Fruit fly (Drosophila melanogaster) whole organism, pupa: Measurements from ENCODE around the gene nxf2.

Experiments
- CG10348 ChIP-seq: fragments of 200-800 bp; sonication (Bioruptor generic); IDR thresholded peaks from 2 replicates; pipeline ENCODE4 v1.3.6; 2022; ENCODE audit warnings: missing biosample characterization, missing genetic modification characterization
- CG12605 ChIP-seq: fragments of 200-800 bp; sonication (Bioruptor generic); IDR thresholded peaks from 2 replicates; pipeline ENCODE4 v1.3.6; 2022; ENCODE audit warnings: missing biosample characterization, missing genetic modification characterization
- CG13204 ChIP-seq: fragments of 200-800 bp; sonication (Bioruptor generic); optimal IDR thresholded peaks from 2 replicates; lab custom pipeline; 2018; ENCODE audit warnings: missing biosample characterization, mild to moderate bottlenecking, missing genetic modification characterization, moderate library complexity
- CG14655 ChIP-seq: fragments of 200-800 bp; sonication (Bioruptor generic); optimal IDR thresholded peaks from 3 replicates; lab custom pipeline; 2017; ENCODE audit warnings: mild to moderate bottlenecking, missing biosample characterization, missing genetic modification reagents, missing genetic modification characterization
- CG15710 ChIP-seq: fragments of 200-800 bp; sonication (Bioruptor generic); optimal IDR thresholded peaks from 2 replicates; lab custom pipeline; 2018; ENCODE audit warnings: missing biosample characterization, mild to moderate bottlenecking, missing genetic modification characterization, moderate library complexity
- CG17806 ChIP-seq: fragments of 200-800 bp; sonication (Bioruptor generic); optimal IDR thresholded peaks from 2 replicates; lab custom pipeline; 2018; ENCODE audit warnings: missing biosample characterization, mild to moderate bottlenecking, missing genetic modification characterization, moderate library complexity
- CG32121 ChIP-seq: fragments of 200-800 bp; sonication (Bioruptor generic); IDR thresholded peaks from 2 replicates; pipeline ENCODE4 v1.3.6; 2022; ENCODE audit warnings: missing biosample characterization, missing genetic modification characterization
- CG34367 ChIP-seq: fragments of 200-800 bp; sonication (Bioruptor generic); optimal IDR thresholded peaks from 2 replicates; lab custom pipeline; 2018; ENCODE audit warnings: missing biosample characterization, mild to moderate bottlenecking, missing genetic modification characterization
- CG4496 ChIP-seq: fragments of 200-800 bp; sonication (Bioruptor generic); IDR thresholded peaks from 3 replicates; pipeline ENCODE4 v1.3.6; 2022; ENCODE audit warnings: missing biosample characterization, missing genetic modification characterization
- CG8159 ChIP-seq: fragments of 200-800 bp; sonication (Bioruptor generic); optimal IDR thresholded peaks from 3 replicates; lab custom pipeline; 2018; ENCODE audit warnings: missing biosample characterization, mild to moderate bottlenecking, missing genetic modification characterization, moderate library complexity
- CG8301 ChIP-seq: fragments of 200-800 bp; sonication (Bioruptor generic); optimal IDR thresholded peaks from 2 replicates; lab custom pipeline; 2018; ENCODE audit warnings: missing biosample characterization, mild to moderate bottlenecking, missing genetic modification characterization
- CG9948 ChIP-seq: fragments of 200-800 bp; sonication (Bioruptor generic); optimal IDR thresholded peaks from 2 replicates; lab custom pipeline; 2018; ENCODE audit warnings: missing biosample characterization, mild to moderate bottlenecking, missing genetic modification characterization, moderate library complexity
- D1 ChIP-seq: fragments of 200-800 bp; sonication (Bioruptor generic); optimal IDR thresholded peaks from 2 replicates; lab custom pipeline; 2018; ENCODE audit warnings: missing biosample characterization, mild to moderate bottlenecking, missing genetic modification characterization, moderate library complexity
- EcR ChIP-seq: fragments of 200-800 bp; sonication (Bioruptor generic); optimal IDR thresholded peaks from 3 replicates; lab custom pipeline; 2019; ENCODE audit warnings: missing biosample characterization, missing genetic modification characterization, mild to moderate bottlenecking, moderate library complexity, missing genetic modification reagents
- Ets98B ChIP-seq: fragments of 200-800 bp; sonication (Bioruptor generic); IDR thresholded peaks from 2 replicates; pipeline ENCODE4 v1.3.6; 2022; ENCODE audit warnings: missing biosample characterization, missing genetic modification characterization
- Pif1A ChIP-seq: fragments of 200-800 bp; sonication (Bioruptor generic); optimal IDR thresholded peaks from 3 replicates; lab custom pipeline; 2016; ENCODE audit warnings: missing biosample characterization, missing genetic modification characterization
- Pif1B ChIP-seq: fragments of 200-800 bp; sonication (Bioruptor generic); optimal IDR thresholded peaks from 3 replicates; lab custom pipeline; 2016; ENCODE audit warnings: missing biosample characterization, missing genetic modification characterization
- Snoo ChIP-seq: fragments of 200-800 bp; sonication (Bioruptor generic); optimal IDR thresholded peaks from 3 replicates; lab custom pipeline; 2017; ENCODE audit warnings: missing biosample characterization, mild to moderate bottlenecking, missing genetic modification characterization, inconsistent platforms
- fd96Ca ChIP-seq: fragments of 200-800 bp; sonication (Bioruptor generic); IDR thresholded peaks from 3 replicates; pipeline ENCODE4 v1.3.6; 2022; ENCODE audit warnings: missing biosample characterization, missing genetic modification characterization
- gl ChIP-seq: fragments of 200-800 bp; sonication (Bioruptor generic); optimal IDR thresholded peaks from 2 replicates; lab custom pipeline; 2018; ENCODE audit warnings: missing biosample characterization, mild to moderate bottlenecking, missing genetic modification characterization
- rn ChIP-seq: fragments of 200-800 bp; sonication (Bioruptor generic); IDR thresholded peaks from 2 replicates; pipeline ENCODE4 v1.3.6; 2022; ENCODE audit warnings: missing biosample characterization, missing genetic modification characterization

nxf2 gene

dm6 chr3L:16566700-16567221, 13.3 kb downstream of the nxf2 start, which contains the start of gene UQCR-6.4L:
TSS of gene UQCR-6.4L (plus strand) at chr3L:16566750.
- no peak for TF ChIP-seq CG17806 (tag; lab: Kevin White, UChicago)
- no peak for TF ChIP-seq CG8301 (tag; lab: Kevin White, UChicago)
- TF ChIP-seq fd96Ca (GFP tag; lab: Robert Waterston, UW): no peak
- no peak for TF ChIP-seq Ets98B
- TF ChIP-seq gl: no peak
- no peak for TF ChIP-seq CG8159 (tag; lab: Kevin White, UChicago)
- TF ChIP-seq CG9948 (tag; lab: Kevin White, UChicago): no peak
- TF ChIP-seq CG13204: no peak
- TF ChIP-seq CG4496 (GFP tag; lab: Robert Waterston, UW): no peak
- TF ChIP-seq Snoo (tag; lab: Kevin White, UChicago): no peak
- no peak for TF ChIP-seq CG34367
- no peak for TF ChIP-seq CG14655 (GFP tag; lab: Kevin White, UChicago)
- TF ChIP-seq CG12605 (GFP tag; lab: Robert Waterston, UW): no peak
- no peak for TF ChIP-seq CG15710 (tag; lab: Kevin White, UChicago)
- no peak for TF ChIP-seq Pif1B (GFP tag; lab: Kevin White, UChicago)
- TF ChIP-seq CG32121 (GFP tag; lab: Robert Waterston, UW): no peak
- no peak for TF ChIP-seq CG10348 (GFP tag; lab: Robert Waterston, UW)
- TF ChIP-seq, all 21 proteins: peak for 0

- TF ChIP-seq CG8301 (tag; lab: Kevin White, UChicago): no peak
- TF ChIP-seq CG4496 (GFP tag; lab: Robert Waterston, UW): no peak
- no peak for TF ChIP-seq CG13204
- TF ChIP-seq fd96Ca (GFP tag; lab: Robert Waterston, UW): no peak
- no peak for TF ChIP-seq D1 (tag; lab: Kevin White, UChicago)
- TF ChIP-seq CG10348 (GFP tag; lab: Robert Waterston, UW): no peak
- TF ChIP-seq Ets98B: no peak
- no peak for TF ChIP-seq Snoo (tag; lab: Kevin White, UChicago)
- TF ChIP-seq CG15710 (tag; lab: Kevin White, UChicago): no peak
- TF ChIP-seq CG34367: no peak
Measured at dm6 chr3L:16566093-16566492, 14.0 kb downstream of the nxf2 start.

dm6 chr3L:16563361-16563760, 16.7 kb downstream of the nxf2 start:
- no peak for TF ChIP-seq rn (GFP tag; lab: Robert Waterston, UW)
- TF ChIP-seq Pif1A: no peak

dm6 chr3L:16556523-16556922, 23.6 kb downstream of the nxf2 start, which contains the start of gene CG4229:
TSS of gene CG4229 (plus strand) at chr3L:16556823.
- TF ChIP-seq CG8159 (tag; lab: Kevin White, UChicago): no peak
- no peak for TF ChIP-seq gl
- no peak for TF ChIP-seq Pif1A
- TF ChIP-seq Pif1B (GFP tag; lab: Kevin White, UChicago): no peak
- TF ChIP-seq CG4496 (GFP tag; lab: Robert Waterston, UW): no peak
- no peak for TF ChIP-seq CG9948 (tag; lab: Kevin White, UChicago)
- TF ChIP-seq EcR (GFP tag; lab: Kevin White, UChicago): no peak
- no peak for TF ChIP-seq CG12605 (GFP tag; lab: Robert Waterston, UW)
- TF ChIP-seq Ets98B: no peak
- no peak for TF ChIP-seq CG10348 (GFP tag; lab: Robert Waterston, UW)
- TF ChIP-seq fd96Ca (GFP tag; lab: Robert Waterston, UW): no peak
- TF ChIP-seq Snoo (tag; lab: Kevin White, UChicago): no peak
- no peak for TF ChIP-seq rn (GFP tag; lab: Robert Waterston, UW)
- no peak for TF ChIP-seq CG32121 (GFP tag; lab: Robert Waterston, UW)
- no peak for TF ChIP-seq CG17806 (tag; lab: Kevin White, UChicago)
- no peak for TF ChIP-seq CG8301 (tag; lab: Kevin White, UChicago)
- no peak for TF ChIP-seq CG13204
- no peak for TF ChIP-seq CG15710 (tag; lab: Kevin White, UChicago)

dm6 chr3L:16546159-16546558, 33.9 kb downstream of the nxf2 start:
- TF ChIP-seq CG13204 (no peak), CG10348 (GFP tag; lab: Robert Waterston, UW) (no peak), CG12605 (GFP tag; lab: Robert Waterston, UW) (no peak)

dm6 chr3L:16545511-16545910, 34.6 kb downstream of the nxf2 start, which contains the start of gene CG13033:
TSS of gene CG13033 (minus strand) at chr3L:16545628.
- TF ChIP-seq Snoo (tag; lab: Kevin White, UChicago) (no peak), CG8301 (tag; lab: Kevin White, UChicago) (no peak), gl (no peak), Ets98B (no peak), CG13204 (no peak), CG15710 (tag; lab: Kevin White, UChicago) (no peak), CG12605 (GFP tag; lab: Robert Waterston, UW) (no peak), CG34367 (no peak)

dm6 chr3L:16544220-16544619, 35.9 kb downstream of the nxf2 start:
- TF ChIP-seq D1 (tag; lab: Kevin White, UChicago) (no peak), fd96Ca (GFP tag; lab: Robert Waterston, UW) (no peak), Snoo (tag; lab: Kevin White, UChicago) (no peak), CG10348 (GFP tag; lab: Robert Waterston, UW) (no peak), CG15710 (tag; lab: Kevin White, UChicago) (no peak), CG8301 (tag; lab: Kevin White, UChicago) (no peak), gl (no peak), CG13204 (no peak), EcR (GFP tag; lab: Kevin White, UChicago) (no peak), CG14655 (GFP tag; lab: Kevin White, UChicago) (no peak), CG34367 (no peak), Pif1A (no peak), CG9948 (tag; lab: Kevin White, UChicago) (no peak), CG4496 (GFP tag; lab: Robert Waterston, UW) (no peak), rn (GFP tag; lab: Robert Waterston, UW) (no peak)
